Worm (Caenorhabditis elegans): Measurements from ENCODE around the gene ldb-1.

DNA sequence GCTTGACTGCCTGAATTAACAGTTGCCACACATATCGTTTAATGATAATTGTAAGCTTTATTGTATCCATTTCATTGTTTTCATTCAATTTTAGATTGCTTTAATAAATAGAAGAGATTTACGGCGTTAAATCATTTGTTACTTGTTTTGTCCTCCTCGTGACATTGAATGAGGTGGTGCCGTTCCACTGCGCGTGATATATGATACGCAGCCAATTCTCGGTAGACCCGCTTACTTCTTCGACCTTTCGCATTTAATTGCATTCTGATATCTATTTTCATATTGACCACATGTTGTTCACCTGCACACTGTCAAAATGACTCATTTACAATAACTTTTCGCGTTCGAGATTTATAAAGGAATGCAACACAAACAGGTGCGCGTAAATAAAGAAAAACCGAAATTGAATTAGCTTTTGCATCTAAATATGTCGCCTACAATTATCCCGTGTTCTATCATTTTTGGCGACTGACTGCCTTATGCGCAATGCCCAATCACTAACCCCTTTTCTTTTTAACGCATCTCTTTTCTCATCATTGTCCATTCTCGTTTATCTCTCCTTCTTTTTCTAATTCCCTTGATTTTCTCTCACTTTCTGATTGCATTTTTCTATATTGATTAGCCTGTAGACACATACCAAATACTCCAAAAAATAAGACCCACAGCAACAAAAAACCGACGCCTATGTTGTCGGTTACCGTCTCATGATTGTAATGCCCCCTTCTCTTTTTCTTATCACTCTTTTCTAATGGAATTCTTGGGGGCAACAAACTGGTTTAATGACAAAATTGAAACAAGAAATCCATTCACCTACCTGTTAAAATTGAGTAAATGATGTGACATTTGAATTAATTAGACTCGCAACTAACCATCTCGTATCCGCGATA is 14.1 kb upstream of the ldb-1 start:
- no peak for TF ChIP-seq tbx-37 (GFP tag; conservative IDR thresholded peaks at IDR 0.05)
- no peak for TF ChIP-seq ama-1 (optimal IDR thresholded peaks at IDR 0.05)
- no peak for TF ChIP-seq ceh-13 (GFP tag; optimal IDR thresholded peaks at IDR 0.05)
- no peak for TF ChIP-seq hmbx-1 (tag; optimal IDR thresholded peaks at IDR 0.05)

Measured in whole organism, early embryonic.